Fruit fly (Drosophila melanogaster) whole organism, embryonic: ENCODE results near the gene CG9933.

Source experiments
- Asciz ChIP-seq: fragments of 200-800 bp; sonication (Bioruptor generic); optimal IDR thresholded peaks from 2 replicates; lab custom pipeline; 2017; ENCODE audit warnings: missing biosample characterization, mild to moderate bottlenecking, missing genetic modification characterization, missing genetic modification reagents
- BEAF-32 ChIP-seq: fragments of 200-800 bp; sonication (Bioruptor generic); optimal IDR thresholded peaks from 3 replicates; lab custom pipeline; 2017; ENCODE audit warnings: missing biosample characterization, missing genetic modification characterization, mild to moderate bottlenecking, moderate library complexity, missing genetic modification reagents
- CG10209 ChIP-seq: fragments of 200-800 bp; sonication (Bioruptor generic); optimal IDR thresholded peaks from 3 replicates; lab custom pipeline; 2017; ENCODE audit warnings: missing biosample characterization, mild to moderate bottlenecking, missing genetic modification characterization, missing genetic modification reagents
- CG10543 ChIP-seq: fragments of 200-800 bp; sonication (Bioruptor generic); optimal IDR thresholded peaks from 3 replicates; lab custom pipeline; 2017; ENCODE audit warnings: missing biosample characterization, mild to moderate bottlenecking, missing genetic modification characterization, moderate library complexity
- CG10654 ChIP-seq: fragments of 200-800 bp; sonication (Bioruptor generic); optimal IDR thresholded peaks from 2 replicates; lab custom pipeline; 2016; ENCODE audit warnings: missing biosample characterization, missing genetic modification characterization
- CG10979 ChIP-seq: fragments of 200-800 bp; sonication (Bioruptor generic); optimal IDR thresholded peaks from 2 replicates; lab custom pipeline; 2018; ENCODE audit warnings: missing biosample characterization, mild to moderate bottlenecking, missing genetic modification characterization, moderate library complexity
- CG1529 ChIP-seq: fragments of 200-800 bp; sonication (Bioruptor generic); optimal IDR thresholded peaks from 3 replicates; lab custom pipeline; 2018; ENCODE audit warnings: missing biosample characterization, missing genetic modification characterization
- CG1792 ChIP-seq: fragments of 200-800 bp; sonication (Bioruptor generic); optimal IDR thresholded peaks from 2 replicates; lab custom pipeline; 2016; ENCODE audit warnings: missing biosample characterization, missing genetic modification characterization
- CG3281 ChIP-seq: fragments of 200-800 bp; sonication (Bioruptor generic); optimal IDR thresholded peaks from 3 replicates; lab custom pipeline; 2017; ENCODE audit warnings: missing biosample characterization, mild to moderate bottlenecking, missing genetic modification characterization
- CG3847 ChIP-seq: fragments of 200-800 bp; sonication (Bioruptor generic); IDR thresholded peaks from 2 replicates; pipeline ENCODE4 v1.3.6; 2022; ENCODE audit warnings: missing biosample characterization, missing genetic modification characterization
- CG4707 ChIP-seq: fragments of 200-800 bp; sonication (Bioruptor generic); optimal IDR thresholded peaks from 2 replicates; lab custom pipeline; 2018; ENCODE audit warnings: missing biosample characterization, mild to moderate bottlenecking, missing genetic modification characterization, moderate library complexity
- CG5180 ChIP-seq: fragments of 200-800 bp; sonication (Bioruptor generic); optimal IDR thresholded peaks from 3 replicates; lab custom pipeline; 2017; ENCODE audit warnings: missing biosample characterization, missing genetic modification characterization, mild to moderate bottlenecking, moderate library complexity, missing genetic modification reagents
- CG7987 ChIP-seq: fragments of 200-800 bp; sonication (Bioruptor generic); optimal IDR thresholded peaks from 2 replicates; lab custom pipeline; 2018; ENCODE audit warnings: missing biosample characterization, mild to moderate bottlenecking, missing genetic modification characterization, moderate library complexity
- CG9932 ChIP-seq: fragments of 200-800 bp; sonication (Bioruptor generic); IDR thresholded peaks from 2 replicates; pipeline ENCODE4 v1.3.6; 2022; ENCODE audit warnings: missing biosample characterization, missing genetic modification characterization
- CkIIα-i1 ChIP-seq: fragments of 200-800 bp; sonication (Bioruptor generic); IDR thresholded peaks from 2 replicates; pipeline ENCODE4 v1.3.6; 2022; ENCODE audit warnings: missing biosample characterization, missing genetic modification characterization
- D19B ChIP-seq: fragments of 200-800 bp; sonication (Bioruptor generic); optimal IDR thresholded peaks from 2 replicates; lab custom pipeline; 2017; ENCODE audit warnings: missing biosample characterization, mild to moderate bottlenecking, missing genetic modification characterization
- E2f1 ChIP-seq: fragments of 200-800 bp; sonication (Bioruptor generic); IDR thresholded peaks from 2 replicates; pipeline ENCODE4 v1.3.6; 2022; ENCODE audit warnings: missing biosample characterization, missing genetic modification characterization
- ERR ChIP-seq: fragments of 200-800 bp; sonication (Bioruptor generic); optimal IDR thresholded peaks from 2 replicates; lab custom pipeline; 2016; ENCODE audit warnings: missing biosample characterization, missing genetic modification characterization
- HLHmδ ChIP-seq: fragments of 200-800 bp; sonication (Bioruptor generic); optimal IDR thresholded peaks from 2 replicates; lab custom pipeline; 2018; ENCODE audit warnings: missing biosample characterization, mild to moderate bottlenecking, missing genetic modification characterization, moderate library complexity
- HmgD ChIP-seq: fragments of 200-800 bp; sonication (Bioruptor generic); optimal IDR thresholded peaks from 3 replicates; lab custom pipeline; 2016; ENCODE audit warnings: missing biosample characterization, missing genetic modification characterization
- Hmr ChIP-seq: fragments of 200-800 bp; sonication (Bioruptor generic); optimal IDR thresholded peaks from 3 replicates; lab custom pipeline; 2017; ENCODE audit warnings: mild to moderate bottlenecking, missing biosample characterization, missing genetic modification reagents, missing genetic modification characterization
- NC2α ChIP-seq: fragments of 200-800 bp; sonication (Bioruptor generic); optimal IDR thresholded peaks from 2 replicates; lab custom pipeline; 2016; ENCODE audit warnings: missing biosample characterization, missing genetic modification characterization
- Neu2 ChIP-seq: fragments of 200-800 bp; sonication (Bioruptor generic); optimal IDR thresholded peaks from 3 replicates; lab custom pipeline; 2016; ENCODE audit warnings: missing biosample characterization, missing genetic modification characterization, borderline replicate concordance
- Oaz ChIP-seq: fragments of 200-800 bp; sonication (Bioruptor generic); IDR thresholded peaks from 2 replicates; pipeline ENCODE4 v1.3.6; 2022; ENCODE audit warnings: missing biosample characterization, missing genetic modification characterization
- Side ChIP-seq: fragments of 200-800 bp; sonication (Bioruptor generic); optimal IDR thresholded peaks from 2 replicates; lab custom pipeline; 2016; ENCODE audit warnings: missing biosample characterization, missing genetic modification characterization
- Ssrp ChIP-seq: fragments of 200-800 bp; sonication (Bioruptor generic); optimal IDR thresholded peaks from 2 replicates; lab custom pipeline; 2018; ENCODE audit warnings: missing biosample characterization, mild to moderate bottlenecking, missing genetic modification characterization, moderate library complexity
- Stat92E ChIP-seq, 3 experiments: fragments of >200 bp in 2 of 3; fragments of 200-800 bp in 1 of 3; sonication (Bioruptor generic) in 1 of 3; optimal IDR thresholded peaks; 2 replicates each; lab custom pipeline; 2017 to 2019; ENCODE audit warnings: missing biosample characterization in 3 of 3, missing genetic modification characterization in 3 of 3, mild to moderate bottlenecking in 1 of 3, moderate library complexity in 1 of 3
- TFAM ChIP-seq: fragments of 200-800 bp; sonication (Bioruptor generic); optimal IDR thresholded peaks from 2 replicates; lab custom pipeline; 2017; ENCODE audit warnings: missing biosample characterization, missing genetic modification characterization, inconsistent platforms
- Xbp1 ChIP-seq: fragments of 200-800 bp; sonication (Bioruptor generic); optimal IDR thresholded peaks from 3 replicates; lab custom pipeline; 2016; ENCODE audit warnings: missing biosample characterization, mild to moderate bottlenecking, missing genetic modification characterization
- chn ChIP-seq: fragments of 200-800 bp; sonication (Bioruptor generic); optimal IDR thresholded peaks from 2 replicates; lab custom pipeline; 2016; ENCODE audit warnings: missing biosample characterization, missing genetic modification characterization
- croc ChIP-seq: fragments of 200-800 bp; sonication (Bioruptor generic); conservative IDR thresholded peaks from 3 replicates; pipeline ENCODE4 v1.3.6; 2022; ENCODE audit warnings: missing biosample characterization, missing genetic modification characterization
- crol ChIP-seq: fragments of 200-800 bp; sonication (Bioruptor generic); IDR thresholded peaks from 2 replicates; pipeline ENCODE4 v1.3.6; 2022; ENCODE audit warnings: missing biosample characterization, missing genetic modification characterization
- cwo ChIP-seq: fragments of 200-800 bp; sonication (Bioruptor generic); optimal IDR thresholded peaks from 3 replicates; lab custom pipeline; 2017; ENCODE audit warnings: missing biosample characterization, missing genetic modification characterization, mild to moderate bottlenecking, moderate library complexity, missing genetic modification reagents
- danr ChIP-seq: fragments of 200-800 bp; sonication (Bioruptor generic); IDR thresholded peaks from 2 replicates; pipeline ENCODE4 v1.3.6; 2022; ENCODE audit warnings: missing biosample characterization, missing genetic modification characterization
- gce ChIP-seq: fragments of 200-800 bp; sonication (Bioruptor generic); IDR thresholded peaks from 3 replicates; pipeline ENCODE4 v1.3.6; 2022; ENCODE audit warnings: missing biosample characterization, missing genetic modification characterization
- grau ChIP-seq: fragments of 200-800 bp; optimal IDR thresholded peaks from 3 replicates; lab custom pipeline; 2019; ENCODE audit warnings: missing biosample characterization, mild to moderate bottlenecking, missing genetic modification characterization, moderate library complexity
- gsb ChIP-seq: fragments of 200-800 bp; sonication (Bioruptor generic); IDR thresholded peaks from 2 replicates; pipeline ENCODE4 v1.3.6; 2022; ENCODE audit warnings: missing biosample characterization, missing genetic modification characterization
- ham ChIP-seq: fragments of 200-800 bp; sonication (Bioruptor generic); IDR thresholded peaks from 2 replicates; pipeline ENCODE4 v1.3.6; 2022; ENCODE audit warnings: missing biosample characterization, missing genetic modification characterization
- insv ChIP-seq, 2 experiments: fragments of 200-800 bp; sonication (Bioruptor generic); optimal IDR thresholded peaks; 3 replicates each; lab custom pipeline; 2016 to 2018; ENCODE audit warnings: missing biosample characterization in 2 of 2, missing genetic modification characterization in 2 of 2
- mld ChIP-seq: fragments of 200-800 bp; sonication (Bioruptor generic); IDR thresholded peaks from 3 replicates; pipeline ENCODE4 v1.3.6; 2022; ENCODE audit warnings: missing biosample characterization, missing genetic modification characterization; ENCODE audit not compliant: partially characterized antibody
- pho ChIP-seq: fragments of 200-800 bp; sonication (Bioruptor generic); optimal IDR thresholded peaks from 2 replicates; lab custom pipeline; 2016; ENCODE audit warnings: missing biosample characterization, missing genetic modification characterization
- pnt ChIP-seq: fragments of 200-800 bp; sonication (Bioruptor generic); optimal IDR thresholded peaks from 3 replicates; lab custom pipeline; 2016; ENCODE audit warnings: missing biosample characterization, missing genetic modification characterization
- repo ChIP-seq: fragments of 200-800 bp; sonication (Bioruptor generic); optimal IDR thresholded peaks from 2 replicates; lab custom pipeline; 2016; ENCODE audit warnings: missing biosample characterization, missing genetic modification characterization
- rib ChIP-seq: fragments of 200-800 bp; sonication (Bioruptor generic); IDR thresholded peaks from 2 replicates; pipeline ENCODE4 v1.3.6; 2022; ENCODE audit warnings: missing biosample characterization, missing genetic modification characterization
- run ChIP-seq: fragments of 200-800 bp; sonication (Bioruptor generic); optimal IDR thresholded peaks from 3 replicates; lab custom pipeline; 2018; ENCODE audit warnings: missing biosample characterization, mild to moderate bottlenecking, missing genetic modification characterization
- schlank ChIP-seq: fragments of 200-800 bp; sonication (Bioruptor generic); optimal IDR thresholded peaks from 2 replicates; lab custom pipeline; 2018; ENCODE audit warnings: missing biosample characterization, mild to moderate bottlenecking, missing genetic modification characterization
- scrt ChIP-seq: fragments of 200-800 bp; sonication (Bioruptor generic); optimal IDR thresholded peaks from 2 replicates; lab custom pipeline; 2018; ENCODE audit warnings: missing biosample characterization, mild to moderate bottlenecking, missing genetic modification characterization, moderate library complexity
- sqz ChIP-seq: fragments of 200-800 bp; sonication (Bioruptor generic); optimal IDR thresholded peaks from 3 replicates; lab custom pipeline; 2018; ENCODE audit warnings: missing biosample characterization, mild to moderate bottlenecking, missing genetic modification characterization
- sr ChIP-seq: fragments of 200-800 bp; sonication (Bioruptor generic); IDR thresholded peaks from 3 replicates; pipeline ENCODE4 v1.3.6; 2022; ENCODE audit warnings: missing biosample characterization, missing genetic modification characterization
- unc-4 ChIP-seq: fragments of 200-800 bp; sonication (Bioruptor generic); IDR thresholded peaks from 2 replicates; pipeline ENCODE4 v1.3.6; 2022; ENCODE audit warnings: missing biosample characterization, missing genetic modification characterization; ENCODE audit not compliant: partially characterized antibody

The CG9933 gene

DNA sequence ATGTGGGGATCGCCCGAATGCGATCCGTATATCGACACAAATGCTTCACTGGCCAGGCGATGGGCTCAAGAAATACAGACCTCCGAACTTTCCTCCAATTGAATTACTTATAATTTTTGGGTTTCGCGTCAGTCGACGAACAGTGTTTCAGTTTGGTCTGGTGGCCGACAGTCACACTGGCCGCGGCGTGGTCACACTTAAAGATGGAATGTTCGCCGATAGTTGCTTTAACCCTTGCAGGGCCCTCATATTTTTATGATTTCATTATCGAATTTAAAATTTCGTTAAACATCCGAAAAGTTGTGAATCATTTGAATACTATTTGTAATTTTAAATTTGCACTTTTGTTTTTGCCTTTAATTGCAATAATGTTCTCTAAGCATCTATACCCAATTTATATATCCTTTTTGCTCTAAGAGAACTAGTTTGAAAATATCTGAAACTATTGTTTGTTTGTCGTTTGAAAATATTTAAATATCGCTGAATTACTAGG is 2.1 kb downstream of the CG9933 start, which contains the start of gene Ube4B (continued):
- TF ChIP-seq mld, result peak; percentile 12; the same call in 1 of the 3 replicates
- TF ChIP-seq Hmr (GFP tag; lab: Kevin White, UChicago), result no peak
- TF ChIP-seq Neu2 (GFP tag; lab: Kevin White, UChicago), result no peak
- TF ChIP-seq CG4707, result no peak
- peak; percentile 57 for TF ChIP-seq pnt
- TF ChIP-seq gsb (GFP tag; lab: Robert Waterston, UW), result no peak
- no peak for TF ChIP-seq ham (GFP tag; lab: Robert Waterston, UW)
- TF ChIP-seq Side (GFP tag; lab: Kevin White, UChicago), result peak; percentile 52
- TF ChIP-seq cwo, result no peak
- TF ChIP-seq CG1792 (GFP tag; lab: Kevin White, UChicago), result peak; percentile 7
- TF ChIP-seq Stat92E (GFP tag; optimal IDR thresholded peaks at IDR 0.05; lab: Kevin White, UChicago), result no peak
- peak; percentile 42 for TF ChIP-seq repo (GFP tag; lab: Kevin White, UChicago)
- TF ChIP-seq TFAM, result no peak
- TF ChIP-seq run (tag; lab: Kevin White, UChicago), result no peak
- TF ChIP-seq CG7987 (GFP tag; lab: Kevin White, UChicago), result peak; percentile 41
- peak; percentile 27 for TF ChIP-seq Ssrp (tag; lab: Kevin White, UChicago)
- no peak for TF ChIP-seq HLHmδ (GFP tag; lab: Kevin White, UChicago)
- TF ChIP-seq grau (tag; lab: Kevin White, UChicago), result no peak
- TF ChIP-seq CG10543 (GFP tag; lab: Kevin White, UChicago), result peak; percentile 69
- no peak for TF ChIP-seq CkIIα-i1
- no peak for TF ChIP-seq sqz (GFP tag; lab: Kevin White, UChicago)
- TF ChIP-seq chn (GFP tag; lab: Kevin White, UChicago), result peak; percentile 57
- no peak for TF ChIP-seq CG3281
- no peak for TF ChIP-seq D19B
- TF ChIP-seq BEAF-32 (GFP tag; lab: Kevin White, UChicago), result peak; percentile 95
- TF ChIP-seq schlank (tag; lab: Kevin White, UChicago), result peak; percentile 14
- peak; percentile 83 for TF ChIP-seq unc-4 (GFP tag; lab: Robert Waterston, UW)
- no peak for TF ChIP-seq Oaz (GFP tag; lab: Robert Waterston, UW)
- no peak for TF ChIP-seq CG5180 (GFP tag; lab: Kevin White, UChicago)
- peak; percentile 52; the same call in 1 of the 2 replicates for TF ChIP-seq rib (GFP tag; lab: Robert Waterston, UW)
- no peak for TF ChIP-seq CG1529 (GFP tag; lab: Kevin White, UChicago)
- TF ChIP-seq crol, result no peak
- TF ChIP-seq croc, result no peak
- TF ChIP-seq danr (GFP tag; lab: Robert Waterston, UW), result no peak
- peak; percentile 80 for TF ChIP-seq Xbp1 (GFP tag; lab: Kevin White, UChicago)
- TF ChIP-seq CG3847, result peak; percentile 85
- TF ChIP-seq CG10654, result no peak
- TF ChIP-seq E2f1 (GFP tag; lab: Robert Waterston, UW), result no peak
- TF ChIP-seq NC2α (GFP tag; lab: Kevin White, UChicago), result peak; percentile 55
- TF ChIP-seq HmgD (GFP tag; lab: Kevin White, UChicago), result peak; percentile 75
- no peak for TF ChIP-seq insv (GFP tag; optimal IDR thresholded peaks at IDR 0.05; lab: Kevin White, UChicago)
- peak; percentile 81 for TF ChIP-seq pho (GFP tag; lab: Kevin White, UChicago)
- peak; percentile 55 for TF ChIP-seq ERR (GFP tag; lab: Kevin White, UChicago)
- TF ChIP-seq CG10209, result peak; percentile 31
- peak; percentile 97 for TF ChIP-seq CG9932 (GFP tag; lab: Robert Waterston, UW)
- peak; percentile 46 for TF ChIP-seq CG10979
- TF ChIP-seq sr (GFP tag; lab: Robert Waterston, UW), result no peak
- no peak for TF ChIP-seq Asciz (GFP tag; lab: Kevin White, UChicago)
- no peak for TF ChIP-seq gce (GFP tag; lab: Robert Waterston, UW)
- no peak for TF ChIP-seq scrt (GFP tag; lab: Kevin White, UChicago)
